Fruit fly (Drosophila melanogaster) whole organism, embryonic: ENCODE measurements around the gene CG13484.

Experiments used
- Antp ChIP-seq: fragments of 200-800 bp; sonication (Bioruptor generic); optimal IDR thresholded peaks from 3 replicates; lab custom pipeline; 2016; ENCODE audit warnings: missing biosample characterization, missing genetic modification characterization
- Bdp1 ChIP-seq: fragments of 200-800 bp; sonication (Bioruptor generic); optimal IDR thresholded peaks from 3 replicates; lab custom pipeline; 2016; ENCODE audit warnings: missing biosample characterization, missing genetic modification characterization
- Blimp-1 ChIP-seq: fragments of 200-800 bp; sonication (Bioruptor generic); optimal IDR thresholded peaks from 3 replicates; lab custom pipeline; 2018; ENCODE audit warnings: missing biosample characterization, missing genetic modification characterization, mild to moderate bottlenecking, moderate library complexity, missing genetic modification reagents
- C15 ChIP-seq: fragments of 200-800 bp; sonication (Bioruptor generic); IDR thresholded peaks from 3 replicates; pipeline ENCODE4 v1.3.6; 2022; ENCODE audit warnings: missing biosample characterization, missing genetic modification characterization
- CG10267 ChIP-seq: fragments of 200-800 bp; sonication (Bioruptor generic); optimal IDR thresholded peaks from 2 replicates; lab custom pipeline; 2018; ENCODE audit warnings: missing biosample characterization, mild to moderate bottlenecking, missing genetic modification characterization, moderate library complexity
- CG13775 ChIP-seq: fragments of 200-800 bp; sonication (Bioruptor generic); optimal IDR thresholded peaks from 3 replicates; lab custom pipeline; 2017; ENCODE audit warnings: missing biosample characterization, mild to moderate bottlenecking, missing genetic modification characterization
- CG15011 ChIP-seq: fragments of 200-800 bp; sonication (Bioruptor generic); optimal IDR thresholded peaks from 3 replicates; lab custom pipeline; 2018; ENCODE audit warnings: missing biosample characterization, mild to moderate bottlenecking, missing genetic modification characterization
- CG15073 ChIP-seq: fragments of 200-800 bp; sonication (Bioruptor generic); optimal IDR thresholded peaks from 2 replicates; lab custom pipeline; 2016; ENCODE audit warnings: missing biosample characterization, missing genetic modification characterization
- CG16815 ChIP-seq: fragments of 200-800 bp; sonication (Bioruptor generic); optimal IDR thresholded peaks from 3 replicates; lab custom pipeline; 2017; ENCODE audit warnings: missing biosample characterization, mild to moderate bottlenecking, missing genetic modification characterization
- CG17829 ChIP-seq: fragments of 200-800 bp; optimal IDR thresholded peaks from 2 replicates; lab custom pipeline; 2019; ENCODE audit warnings: missing biosample characterization, mild to moderate bottlenecking, missing genetic modification characterization, moderate library complexity
- CG17912 ChIP-seq: fragments of 200-800 bp; sonication (Bioruptor generic); optimal IDR thresholded peaks from 2 replicates; lab custom pipeline; 2018; ENCODE audit warnings: missing biosample characterization, mild to moderate bottlenecking, missing genetic modification characterization
- CG32767 ChIP-seq: fragments of 200-800 bp; sonication (Bioruptor generic); IDR thresholded peaks from 2 replicates; pipeline ENCODE4 v1.3.6; 2022; ENCODE audit warnings: missing biosample characterization, missing genetic modification characterization
- CG4730 ChIP-seq: fragments of 200-800 bp; sonication (Bioruptor generic); IDR thresholded peaks from 2 replicates; pipeline ENCODE4 v1.3.6; 2022; ENCODE audit warnings: missing biosample characterization, missing genetic modification characterization
- CG6254 ChIP-seq: fragments of 200-800 bp; sonication (Bioruptor generic); optimal IDR thresholded peaks from 3 replicates; lab custom pipeline; 2017; ENCODE audit warnings: mild to moderate bottlenecking, missing biosample characterization, missing genetic modification reagents, missing genetic modification characterization
- CG6791 ChIP-seq: fragments of 200-800 bp; sonication (Bioruptor generic); IDR thresholded peaks from 3 replicates; pipeline ENCODE4 v1.3.6; 2022; ENCODE audit warnings: missing biosample characterization, missing genetic modification characterization; ENCODE audit not compliant: partially characterized antibody
- CG7987 ChIP-seq: fragments of 200-800 bp; sonication (Bioruptor generic); optimal IDR thresholded peaks from 2 replicates; lab custom pipeline; 2018; ENCODE audit warnings: missing biosample characterization, mild to moderate bottlenecking, missing genetic modification characterization, moderate library complexity
- CG8924 ChIP-seq: fragments of 200-800 bp; optimal IDR thresholded peaks from 3 replicates; lab custom pipeline; 2019; ENCODE audit warnings: missing biosample characterization, mild to moderate bottlenecking, missing genetic modification characterization, moderate library complexity
- CG8944 ChIP-seq: fragments of 200-800 bp; sonication (Bioruptor generic); optimal IDR thresholded peaks from 3 replicates; lab custom pipeline; 2016; ENCODE audit warnings: missing biosample characterization, missing genetic modification characterization
- CG9932 ChIP-seq: fragments of 200-800 bp; sonication (Bioruptor generic); IDR thresholded peaks from 2 replicates; pipeline ENCODE4 v1.3.6; 2022; ENCODE audit warnings: missing biosample characterization, missing genetic modification characterization
- Dbx ChIP-seq: fragments of 200-800 bp; sonication (Bioruptor generic); IDR thresholded peaks from 3 replicates; pipeline ENCODE4 v1.3.6; 2022; ENCODE audit warnings: missing biosample characterization, missing genetic modification characterization
- Dll ChIP-seq: fragments of 200-800 bp; sonication (Bioruptor generic); IDR thresholded peaks from 4 replicates; pipeline ENCODE4 v1.3.6; 2022; ENCODE audit warnings: missing biosample characterization, missing genetic modification characterization; ENCODE audit not compliant: partially characterized antibody
- H2.0 ChIP-seq: fragments of 200-800 bp; sonication (Bioruptor generic); IDR thresholded peaks from 2 replicates; pipeline ENCODE4 v1.3.6; 2022; ENCODE audit warnings: missing biosample characterization, missing genetic modification characterization
- Lhr ChIP-seq: fragments of 200-800 bp; sonication (Bioruptor generic); optimal IDR thresholded peaks from 3 replicates; lab custom pipeline; 2017; ENCODE audit warnings: mild to moderate bottlenecking, missing biosample characterization, missing genetic modification reagents, missing genetic modification characterization
- Med ChIP-seq: fragments of 200-800 bp; sonication (Bioruptor generic); peaks from one replicate; lab custom pipeline; 2016; ENCODE audit warnings: missing biosample characterization, missing genetic modification characterization, mild to moderate bottlenecking, inconsistent platforms, moderate library complexity
- Mrtf ChIP-seq: fragments of 200-800 bp; sonication (Bioruptor generic); IDR thresholded peaks from 3 replicates; pipeline ENCODE4 v1.3.6; 2022; ENCODE audit warnings: missing biosample characterization, missing genetic modification characterization
- PHDP ChIP-seq: fragments of 200-800 bp; sonication (Bioruptor generic); optimal IDR thresholded peaks from 3 replicates; lab custom pipeline; 2018; ENCODE audit warnings: missing biosample characterization, mild to moderate bottlenecking, missing genetic modification characterization, moderate library complexity
- Trl ChIP-seq, 3 experiments: fragments of >200 bp in 2 of 3; fragments of 200-800 bp in 1 of 3; sonication (Bioruptor generic) in 1 of 3; optimal IDR thresholded peaks; 2 replicates in 1 of 3; 3 replicates in 2 of 3; lab custom pipeline; 2016 to 2017; ENCODE audit warnings: missing biosample characterization in 1 of 3, missing genetic modification characterization in 1 of 3
- Xbp1 ChIP-seq: fragments of 200-800 bp; sonication (Bioruptor generic); optimal IDR thresholded peaks from 3 replicates; lab custom pipeline; 2016; ENCODE audit warnings: missing biosample characterization, mild to moderate bottlenecking, missing genetic modification characterization
- YL-1 ChIP-seq: fragments of 200-800 bp; sonication (Bioruptor generic); optimal IDR thresholded peaks from 3 replicates; lab custom pipeline; 2017; ENCODE audit warnings: missing biosample characterization, mild to moderate bottlenecking, missing genetic modification characterization
- amos ChIP-seq: fragments of 200-800 bp; sonication (Bioruptor generic); IDR thresholded peaks from 2 replicates; pipeline ENCODE4 v1.3.6; 2022; ENCODE audit warnings: missing biosample characterization, missing genetic modification characterization; ENCODE audit not compliant: partially characterized antibody
- ase ChIP-seq: fragments of 200-800 bp; sonication (Bioruptor generic); IDR thresholded peaks from 3 replicates; pipeline ENCODE4 v1.3.6; 2022; ENCODE audit warnings: missing biosample characterization, missing genetic modification characterization
- bigmax ChIP-seq: fragments of 200-800 bp; sonication (Bioruptor generic); optimal IDR thresholded peaks from 2 replicates; lab custom pipeline; 2018; ENCODE audit warnings: missing biosample characterization, mild to moderate bottlenecking, missing genetic modification characterization
- dmrt99B ChIP-seq: fragments of 200-800 bp; sonication (Bioruptor generic); optimal IDR thresholded peaks from 2 replicates; lab custom pipeline; 2018; ENCODE audit warnings: missing biosample characterization, mild to moderate bottlenecking, missing genetic modification characterization, moderate library complexity
- gsb ChIP-seq: fragments of 200-800 bp; sonication (Bioruptor generic); IDR thresholded peaks from 2 replicates; pipeline ENCODE4 v1.3.6; 2022; ENCODE audit warnings: missing biosample characterization, missing genetic modification characterization
- ind ChIP-seq: fragments of 200-800 bp; sonication (Bioruptor generic); optimal IDR thresholded peaks from 3 replicates; lab custom pipeline; 2016; ENCODE audit warnings: missing biosample characterization, missing genetic modification characterization
- kah ChIP-seq: fragments of 200-800 bp; sonication (Bioruptor generic); optimal IDR thresholded peaks from 2 replicates; lab custom pipeline; 2018; ENCODE audit warnings: missing biosample characterization, mild to moderate bottlenecking, missing genetic modification characterization
- kni ChIP-seq: fragments of 200-800 bp; sonication (Bioruptor generic); optimal IDR thresholded peaks from 3 replicates; lab custom pipeline; 2017; ENCODE audit warnings: mild to moderate bottlenecking, missing biosample characterization, missing genetic modification reagents, missing genetic modification characterization
- mam ChIP-seq: fragments of 200-800 bp; sonication (Bioruptor generic); optimal IDR thresholded peaks from 3 replicates; lab custom pipeline; 2016; ENCODE audit warnings: missing biosample characterization, missing genetic modification characterization
- nerfin-1 ChIP-seq: fragments of 200-800 bp; sonication (Bioruptor generic); optimal IDR thresholded peaks from 3 replicates; lab custom pipeline; 2019; ENCODE audit warnings: missing biosample characterization, mild to moderate bottlenecking, missing genetic modification characterization, moderate library complexity
- peb ChIP-seq: fragments of 200-800 bp; sonication (Bioruptor generic); IDR thresholded peaks from 2 replicates; pipeline ENCODE4 v1.3.6; 2022; ENCODE audit warnings: missing biosample characterization, missing genetic modification characterization
- pnt ChIP-seq: fragments of 200-800 bp; sonication (Bioruptor generic); optimal IDR thresholded peaks from 3 replicates; lab custom pipeline; 2016; ENCODE audit warnings: missing biosample characterization, missing genetic modification characterization
- prd ChIP-seq, 3 experiments: fragments of >200 bp in 2 of 3; fragments of 200-800 bp in 1 of 3; sonication (Bioruptor generic) in 1 of 3; optimal IDR thresholded peaks in 2 of 3; IDR thresholded peaks in 1 of 3; 2 replicates in 2 of 3; 3 replicates in 1 of 3; pipeline versions ENCODE4 v1.3.6 to Lab custom; 2017 to 2022; ENCODE audit warnings: missing biosample characterization in 1 of 3, missing genetic modification characterization in 1 of 3
- sim ChIP-seq: fragments of 200-800 bp; sonication (Bioruptor generic); IDR thresholded peaks from 2 replicates; pipeline ENCODE4 v1.3.6; 2022; ENCODE audit warnings: missing biosample characterization, missing genetic modification characterization
- sima ChIP-seq: fragments of 200-800 bp; sonication (Bioruptor generic); optimal IDR thresholded peaks from 2 replicates; lab custom pipeline; 2016; ENCODE audit warnings: missing biosample characterization, missing genetic modification characterization
- vnd ChIP-seq: fragments of 200-800 bp; sonication (Bioruptor generic); IDR thresholded peaks from 3 replicates; pipeline ENCODE4 v1.3.6; 2022; ENCODE audit warnings: missing biosample characterization, missing genetic modification characterization; ENCODE audit not compliant: partially characterized antibody
- zen2 ChIP-seq: fragments of 200-800 bp; sonication (Bioruptor generic); IDR thresholded peaks from 3 replicates; pipeline ENCODE4 v1.3.6; 2022; ENCODE audit warnings: missing biosample characterization, missing genetic modification characterization; ENCODE audit not compliant: partially characterized antibody

The CG13484 gene

DNA sequence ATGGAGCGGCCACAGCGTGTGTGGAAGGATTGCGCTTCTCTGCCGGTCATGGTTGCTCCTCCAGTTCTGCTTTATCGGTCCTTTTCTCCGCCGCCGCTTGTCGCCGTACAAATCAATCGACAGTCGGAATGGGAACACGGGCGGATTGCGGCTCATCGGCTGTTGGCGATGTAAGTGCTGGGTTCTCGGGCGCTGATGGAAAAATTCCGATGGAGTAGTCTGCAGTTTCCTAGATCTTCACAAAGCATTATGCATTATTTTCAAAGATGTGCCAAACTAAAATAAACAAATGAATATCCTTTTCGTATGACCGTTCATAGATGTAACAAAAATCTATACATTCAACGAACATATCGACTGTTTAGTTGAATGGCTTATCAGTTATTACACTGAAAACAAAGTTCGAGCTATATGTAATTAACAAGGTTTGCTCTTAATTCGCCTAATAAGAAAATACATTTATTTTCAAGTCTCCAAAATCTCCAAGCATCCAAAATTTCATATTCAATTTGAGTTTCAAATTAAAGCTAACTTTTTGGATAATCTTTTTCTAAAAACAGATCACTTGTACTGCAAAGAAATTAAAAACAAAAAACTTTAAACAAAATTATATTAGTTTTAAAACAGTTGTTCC, 3.1 kb downstream of the CG13484 start, which contains the start of gene Neurl4 (continued):
- TF ChIP-seq Antp (GFP tag; lab: Kevin White, UChicago) (peak; percentile 51), CG10267 (tag; lab: Kevin White, UChicago) (peak; percentile 63), ase (GFP tag; lab: Robert Waterston, UW) (peak; percentile 69; the same call in 2 of the 3 replicates), Mrtf (GFP tag; lab: Robert Waterston, UW) (peak; percentile 37; the same call in 1 of the 3 replicates), CG8944 (GFP tag; lab: Kevin White, UChicago) (peak; percentile 67), CG16815 (peak; percentile 50), CG9932 (peak; percentile 66), CG15073 (GFP tag; lab: Kevin White, UChicago) (no peak), peb (GFP tag; lab: Robert Waterston, UW) (no peak; the same call in 1 of the 2 replicates), CG7987 (GFP tag; lab: Kevin White, UChicago) (no peak), PHDP (tag; lab: Kevin White, UChicago) (no peak), CG13775 (GFP tag; lab: Kevin White, UChicago) (peak; percentile 69), sima (GFP tag; lab: Kevin White, UChicago) (no peak), dmrt99B (no peak), H2.0 (GFP tag; lab: Robert Waterston, UW) (peak; percentile 83), sim (no peak), CG6254 (GFP tag; lab: Kevin White, UChicago) (peak; percentile 29), CG17829 (tag; lab: Kevin White, UChicago) (peak; percentile 56), gsb (GFP tag; lab: Robert Waterston, UW) (no peak), CG17912 (GFP tag; lab: Kevin White, UChicago) (peak; percentile 20), CG8924 (peak; percentile 81), CG15011 (peak; percentile 24), mam (GFP tag; lab: Kevin White, UChicago) (peak; percentile 82), kah (GFP tag; lab: Kevin White, UChicago) (peak; percentile 31), vnd (GFP tag; lab: Robert Waterston, UW) (no peak), pnt (peak; percentile 61), ind (GFP tag; lab: Kevin White, UChicago) (no peak), Dll (GFP tag; lab: Robert Waterston, UW) (0 out of 4 replicates have a peak, but pooled peaks have one; percentile 15), Blimp-1 (no peak), CG4730 (GFP tag; lab: Robert Waterston, UW) (no peak)

DNA sequence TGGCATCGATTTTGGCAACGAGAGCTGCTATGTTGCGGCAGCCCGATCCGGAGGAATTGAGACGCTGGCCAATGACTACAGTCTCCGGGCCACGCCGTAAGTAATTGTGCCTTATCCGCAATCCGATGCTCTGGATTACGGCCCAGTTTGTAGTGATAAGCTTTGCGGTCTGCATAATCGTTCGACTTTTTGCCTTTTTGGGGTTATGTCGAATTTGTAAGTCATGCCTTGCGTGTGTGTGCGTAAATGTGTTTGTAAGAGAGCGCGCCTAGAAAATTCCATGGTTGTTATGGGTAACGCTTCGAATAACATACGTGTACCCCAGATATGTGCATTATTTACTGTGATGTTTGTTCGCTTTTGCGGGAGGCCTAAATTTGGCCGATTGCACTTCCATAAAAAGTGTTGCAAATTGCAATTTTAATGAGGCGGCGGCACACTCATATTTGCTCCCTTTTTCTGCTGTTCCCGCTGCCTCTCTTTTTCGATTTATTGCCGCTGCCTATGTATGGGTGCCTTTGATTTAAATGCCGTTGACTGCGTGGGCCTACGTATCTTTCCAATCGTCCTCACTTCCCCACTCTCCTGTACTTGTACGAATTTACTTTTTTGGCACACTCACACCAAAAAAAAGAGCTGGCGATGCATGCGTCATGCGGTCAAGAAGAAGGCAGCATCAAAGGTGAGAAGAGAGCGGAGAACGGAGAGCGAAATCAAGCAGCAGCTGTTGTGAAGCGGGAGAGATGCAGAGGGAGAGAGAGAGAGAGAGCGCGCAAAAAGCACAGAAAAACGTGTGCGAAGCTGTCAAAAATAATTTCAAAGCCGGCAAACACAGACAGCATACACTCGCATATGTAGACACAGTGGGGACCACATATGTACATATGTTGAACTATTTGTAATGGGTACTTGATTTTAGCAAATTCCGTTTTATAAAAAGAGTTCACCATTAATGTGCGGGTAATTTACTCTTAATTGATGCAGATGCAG, 14.9 kb downstream of the CG13484 start:
- TF ChIP-seq Bdp1 (GFP tag; lab: Kevin White, UChicago) (no peak), CG6791 (GFP tag; lab: Robert Waterston, UW) (peak; percentile 18; the same call in 1 of the 3 replicates), YL-1 (GFP tag; lab: Kevin White, UChicago) (peak; percentile 43), zen2 (GFP tag; lab: Robert Waterston, UW) (peak; percentile 45; the same call in 1 of the 3 replicates), Xbp1 (GFP tag; lab: Kevin White, UChicago) (peak; percentile 26), CG32767 (GFP tag; lab: Robert Waterston, UW) (peak; percentile 31; the same call in 1 of the 2 replicates), Trl (optimal IDR thresholded peaks at IDR 0.05; lab: Kevin White, UChicago) (peak; percentile 96 to 99), Trl (GFP tag; optimal IDR thresholded peaks at IDR 0.05; lab: Kevin White, UChicago) (peak; percentile 20), amos (GFP tag; lab: Robert Waterston, UW) (no peak), kni (peak; percentile 45), bigmax (GFP tag; lab: Kevin White, UChicago) (peak; percentile 97), Med (GFP tag; lab: Kevin White, UChicago) (peak; percentile 86), Dbx (peak; percentile 55; the same call in 2 of the 3 replicates), nerfin-1 (tag; lab: Kevin White, UChicago) (peak; percentile 37), C15 (GFP tag; lab: Robert Waterston, UW) (no peak), prd (optimal IDR thresholded peaks at IDR 0.05; lab: Kevin White, UChicago) (no peak), prd (GFP tag; IDR thresholded peaks at IDR 0.05; lab: Robert Waterston, UW) (0 out of 3 replicates have a peak, but pooled peaks have one; percentile 6), Lhr (no peak)
